Worm (Caenorhabditis elegans) whole organism, midembryonic: ENCODE results near the gene B0001.3.

Experiments
- flt-1 ChIP-seq: fragments of 200-800 bp; sonication (Bioruptor generic); IDR thresholded peaks from 2 replicates; pipeline ENCODE4 v1.3.6; 2022; ENCODE audit warnings: missing genetic modification characterization, missing compliant biosample characterization
- ref-1 ChIP-seq: fragments of 200-800 bp; sonication (Bioruptor generic); conservative IDR thresholded peaks from 2 replicates; pipeline ENCODE4 v1.3.6; 2022; ENCODE audit warnings: missing genetic modification reagents, missing genetic modification characterization, missing compliant biosample characterization
- ztf-23 ChIP-seq: fragments of 200-800 bp; sonication (Bioruptor generic); IDR thresholded peaks from 2 replicates; pipeline ENCODE4 v1.3.6; 2022; ENCODE audit warnings: missing genetic modification reagents, missing genetic modification characterization, missing compliant biosample characterization

DNA sequence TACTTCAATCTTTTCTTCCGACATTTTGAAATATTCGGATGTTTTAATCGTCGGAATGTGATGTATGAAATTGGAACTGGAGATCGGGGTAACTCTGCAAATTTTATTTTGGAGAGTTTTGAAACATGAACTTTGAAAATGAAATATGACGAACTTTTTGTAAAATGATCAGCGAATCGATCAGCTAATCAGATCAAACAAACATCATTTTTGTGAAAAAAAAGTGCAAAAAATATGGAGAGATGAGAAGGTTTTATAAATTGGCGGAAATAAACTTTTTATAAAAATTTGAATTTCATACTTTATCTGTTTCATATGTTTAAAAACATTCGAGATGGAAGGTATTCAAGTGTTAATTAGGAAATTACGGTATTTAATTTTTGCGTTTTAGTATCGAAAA lies 34.1 kb downstream of the B0001.3 start, which contains the start of gene dlc-2:
- TF ChIP-seq flt-1 (GFP tag; lab: Robert Waterston, UW) (no peak), ztf-23 (GFP tag; lab: Robert Waterston, UW) (no peak), ref-1 (no peak)
